Worm (Caenorhabditis elegans) whole organism, midembryonic: ENCODE measurements around the gene stdh-1.

Source experiments
- tab-1 ChIP-seq: fragments of 200-800 bp; sonication (Bioruptor generic); IDR thresholded peaks from 2 replicates; pipeline ENCODE4 v1.3.6; 2022; ENCODE audit warnings: missing genetic modification characterization, missing compliant biosample characterization
- ztf-23 ChIP-seq: fragments of 200-800 bp; sonication (Bioruptor generic); IDR thresholded peaks from 2 replicates; pipeline ENCODE4 v1.3.6; 2022; ENCODE audit warnings: missing genetic modification reagents, missing genetic modification characterization, missing compliant biosample characterization

DNA sequence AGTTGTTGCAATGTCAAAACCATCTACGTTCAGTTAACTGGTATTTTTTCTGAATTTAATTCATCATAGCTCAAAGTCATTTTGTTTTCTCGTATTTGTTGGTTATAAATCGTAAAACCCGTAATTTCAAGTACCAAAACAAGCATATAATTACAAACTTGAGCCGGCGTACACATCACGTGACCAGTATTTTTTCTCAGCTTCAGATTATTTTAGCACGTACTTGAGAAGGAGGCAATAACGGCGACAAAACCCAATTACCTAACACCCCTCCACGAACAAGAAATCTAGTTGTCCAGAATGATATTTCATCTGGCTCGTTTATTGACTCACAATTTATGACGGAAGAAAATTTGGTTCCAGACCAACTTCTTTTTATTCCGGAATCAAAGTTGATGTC, 47.4 kb upstream of the stdh-1 start, which contains the start of gene srx-135:
- no peak for TF ChIP-seq ztf-23 (GFP tag; lab: Robert Waterston, UW)
- TF ChIP-seq tab-1 (GFP tag; lab: Robert Waterston, UW): no peak
